Worm (Caenorhabditis elegans) whole organism, L4 larva: ENCODE data around the gene pept-1.

ENCODE experiments used
- dmd-6 ChIP-seq: fragments of 200-800 bp; sonication (Bioruptor generic); IDR thresholded peaks from 2 replicates; pipeline ENCODE4 v1.3.6; 2022; ENCODE audit warnings: missing genetic modification reagents, missing genetic modification characterization, missing compliant biosample characterization
- dmd-8 ChIP-seq: fragments of 200-800 bp; sonication (Bioruptor generic); IDR thresholded peaks from 2 replicates; pipeline ENCODE4 v1.3.6; 2022; ENCODE audit warnings: missing genetic modification characterization, missing compliant biosample characterization
- unc-130 ChIP-seq: sonication (generic microtip); optimal IDR thresholded peaks from 2 replicates; lab custom pipeline; 2016; ENCODE audit warnings: missing genetic modification reagents, missing genetic modification characterization, missing compliant biosample characterization
- zag-1 ChIP-seq: fragments of 150-350 bp; optimal IDR thresholded peaks from 2 replicates; lab custom pipeline; 2014; ENCODE audit warnings: missing biosample characterization, missing genetic modification characterization

- no peak for TF ChIP-seq dmd-8 (GFP tag; lab: Robert Waterston, UW)
- TF ChIP-seq unc-130 (GFP tag; lab: Kevin White, UChicago) = no peak
- TF ChIP-seq dmd-6 = no peak
- no peak for TF ChIP-seq zag-1 (tag; lab: Kevin White, UChicago)
Observed at ce11 chrX:6437545-6437944, 19.1 kb upstream of the pept-1 start, which contains the start of gene K10C2.8.
